Fruit fly (Drosophila melanogaster) whole organism, embryonic: ENCODE results near the gene CG9550.
A peak's percentile ranks its signal among the peaks of the same experiment; 100 is the strongest.

Experiments used
- ATbp ChIP-seq: fragments of 200-800 bp; sonication (Bioruptor generic); optimal IDR thresholded peaks from 2 replicates; lab custom pipeline; 2017; ENCODE audit warnings: missing biosample characterization, mild to moderate bottlenecking, missing genetic modification characterization, missing genetic modification reagents
- Adf1 ChIP-seq: fragments of 200-800 bp; sonication (Bioruptor generic); IDR thresholded peaks from 2 replicates; pipeline ENCODE4 v1.3.6; 2022; ENCODE audit warnings: missing biosample characterization, missing genetic modification characterization
- Bgb ChIP-seq: fragments of 200-800 bp; sonication (Bioruptor generic); IDR thresholded peaks from 2 replicates; pipeline ENCODE4 v1.3.6; 2022; ENCODE audit warnings: missing biosample characterization, missing genetic modification characterization; ENCODE audit not compliant: partially characterized antibody
- Blimp-1 ChIP-seq: fragments of 200-800 bp; sonication (Bioruptor generic); optimal IDR thresholded peaks from 3 replicates; lab custom pipeline; 2018; ENCODE audit warnings: missing biosample characterization, missing genetic modification characterization, mild to moderate bottlenecking, moderate library complexity, missing genetic modification reagents
- CG10267 ChIP-seq: fragments of 200-800 bp; sonication (Bioruptor generic); optimal IDR thresholded peaks from 2 replicates; lab custom pipeline; 2018; ENCODE audit warnings: missing biosample characterization, mild to moderate bottlenecking, missing genetic modification characterization, moderate library complexity
- CG13123 ChIP-seq: fragments of 200-800 bp; sonication (Bioruptor generic); optimal IDR thresholded peaks from 2 replicates; lab custom pipeline; 2016; ENCODE audit warnings: missing biosample characterization, missing genetic modification characterization
- CG15479 ChIP-seq: fragments of 200-800 bp; sonication (Bioruptor generic); optimal IDR thresholded peaks from 3 replicates; lab custom pipeline; 2019; ENCODE audit warnings: missing biosample characterization, mild to moderate bottlenecking, missing genetic modification characterization, moderate library complexity
- CG1603 ChIP-seq: fragments of 200-800 bp; sonication (Bioruptor generic); optimal IDR thresholded peaks from 2 replicates; lab custom pipeline; 2019; ENCODE audit warnings: missing biosample characterization, mild to moderate bottlenecking, missing genetic modification characterization, moderate library complexity
- CG16815 ChIP-seq: fragments of 200-800 bp; sonication (Bioruptor generic); optimal IDR thresholded peaks from 3 replicates; lab custom pipeline; 2017; ENCODE audit warnings: missing biosample characterization, mild to moderate bottlenecking, missing genetic modification characterization
- CG17912 ChIP-seq: fragments of 200-800 bp; sonication (Bioruptor generic); optimal IDR thresholded peaks from 2 replicates; lab custom pipeline; 2018; ENCODE audit warnings: missing biosample characterization, mild to moderate bottlenecking, missing genetic modification characterization
- CG18476 ChIP-seq: fragments of 200-800 bp; sonication (Bioruptor generic); optimal IDR thresholded peaks from 2 replicates; lab custom pipeline; 2016; ENCODE audit warnings: missing biosample characterization, mild to moderate bottlenecking, missing genetic modification characterization
- CG18599 ChIP-seq: fragments of 200-800 bp; sonication (Bioruptor generic); optimal IDR thresholded peaks from 3 replicates; lab custom pipeline; 2017; ENCODE audit warnings: missing biosample characterization, missing genetic modification characterization, mild to moderate bottlenecking, moderate library complexity, missing genetic modification reagents
- CG18764 ChIP-seq: fragments of 200-800 bp; sonication (Bioruptor generic); optimal IDR thresholded peaks from 3 replicates; lab custom pipeline; 2016; ENCODE audit warnings: missing biosample characterization, missing genetic modification characterization
- CG31224 ChIP-seq: fragments of 200-800 bp; sonication (Bioruptor generic); IDR thresholded peaks from 2 replicates; pipeline ENCODE4 v1.3.6; 2022; ENCODE audit warnings: missing biosample characterization, missing genetic modification characterization
- CG31365 ChIP-seq: fragments of 200-800 bp; sonication (Bioruptor generic); optimal IDR thresholded peaks from 2 replicates; lab custom pipeline; 2018; ENCODE audit warnings: missing biosample characterization, mild to moderate bottlenecking, missing genetic modification characterization
- CG42726 ChIP-seq: fragments of 200-800 bp; sonication (Bioruptor generic); IDR thresholded peaks from 2 replicates; pipeline ENCODE4 v1.3.6; 2022; ENCODE audit warnings: missing biosample characterization, missing genetic modification characterization; ENCODE audit not compliant: partially characterized antibody
- CG6175 ChIP-seq: fragments of 200-800 bp; sonication (Bioruptor generic); IDR thresholded peaks from 3 replicates; pipeline ENCODE4 v1.3.6; 2022; ENCODE audit warnings: missing biosample characterization, missing genetic modification characterization
- CG6683 ChIP-seq: fragments of 200-800 bp; sonication (Bioruptor generic); optimal IDR thresholded peaks from 2 replicates; lab custom pipeline; 2017; ENCODE audit warnings: missing biosample characterization, mild to moderate bottlenecking, missing genetic modification characterization, missing genetic modification reagents
- CG7963 ChIP-seq: fragments of 200-800 bp; sonication (Bioruptor generic); IDR thresholded peaks from 3 replicates; pipeline ENCODE4 v1.3.6; 2022; ENCODE audit warnings: missing biosample characterization, missing genetic modification characterization; ENCODE audit not compliant: partially characterized antibody
- CG8478 ChIP-seq: fragments of >200 bp; optimal IDR thresholded peaks from 2 replicates; lab custom pipeline; 2018
- CG9609 ChIP-seq: fragments of 200-800 bp; sonication (Bioruptor generic); optimal IDR thresholded peaks from 3 replicates; lab custom pipeline; 2016; ENCODE audit warnings: missing biosample characterization, missing genetic modification characterization
- Camta ChIP-seq: fragments of 200-800 bp; sonication (Bioruptor generic); optimal IDR thresholded peaks from 2 replicates; lab custom pipeline; 2016; ENCODE audit warnings: missing biosample characterization, missing genetic modification characterization
- ERR ChIP-seq: fragments of 200-800 bp; sonication (Bioruptor generic); optimal IDR thresholded peaks from 2 replicates; lab custom pipeline; 2016; ENCODE audit warnings: missing biosample characterization, missing genetic modification characterization
- Fer3 ChIP-seq: fragments of 200-800 bp; sonication (Bioruptor generic); optimal IDR thresholded peaks from 2 replicates; lab custom pipeline; 2018; ENCODE audit warnings: missing biosample characterization, mild to moderate bottlenecking, missing genetic modification characterization, moderate library complexity
- GATAe ChIP-seq: fragments of 200-800 bp; sonication (Bioruptor generic); conservative IDR thresholded peaks from 2 replicates; pipeline ENCODE4 v1.3.6; 2022; ENCODE audit warnings: missing biosample characterization, missing genetic modification characterization
- Gsc ChIP-seq: fragments of 200-800 bp; sonication (Bioruptor generic); IDR thresholded peaks from 2 replicates; pipeline ENCODE4 v1.3.6; 2022; ENCODE audit warnings: missing biosample characterization, missing genetic modification characterization
- H2.0 ChIP-seq: fragments of 200-800 bp; sonication (Bioruptor generic); IDR thresholded peaks from 2 replicates; pipeline ENCODE4 v1.3.6; 2022; ENCODE audit warnings: missing biosample characterization, missing genetic modification characterization
- Med ChIP-seq: fragments of 200-800 bp; sonication (Bioruptor generic); peaks from one replicate; lab custom pipeline; 2016; ENCODE audit warnings: missing biosample characterization, missing genetic modification characterization, mild to moderate bottlenecking, inconsistent platforms, moderate library complexity
- PHDP ChIP-seq: fragments of 200-800 bp; sonication (Bioruptor generic); optimal IDR thresholded peaks from 3 replicates; lab custom pipeline; 2018; ENCODE audit warnings: missing biosample characterization, mild to moderate bottlenecking, missing genetic modification characterization, moderate library complexity
- Pdp1 ChIP-seq, 2 experiments: fragments of 200-800 bp; sonication (Bioruptor generic); optimal IDR thresholded peaks; 3 replicates each; lab custom pipeline; 2016; ENCODE audit warnings: missing biosample characterization in 2 of 2, missing genetic modification characterization in 2 of 2, mild to moderate bottlenecking in 1 of 2, moderate library complexity in 1 of 2
- Spps ChIP-seq: fragments of 200-800 bp; sonication (Bioruptor generic); optimal IDR thresholded peaks from 2 replicates; lab custom pipeline; 2018; ENCODE audit warnings: missing biosample characterization, mild to moderate bottlenecking, missing genetic modification characterization
- al ChIP-seq: fragments of 200-800 bp; sonication (Bioruptor generic); IDR thresholded peaks from 2 replicates; pipeline ENCODE4 v1.3.6; 2022; ENCODE audit warnings: missing biosample characterization, missing genetic modification characterization
- amos ChIP-seq: fragments of 200-800 bp; sonication (Bioruptor generic); IDR thresholded peaks from 2 replicates; pipeline ENCODE4 v1.3.6; 2022; ENCODE audit warnings: missing biosample characterization, missing genetic modification characterization; ENCODE audit not compliant: partially characterized antibody
- bigmax ChIP-seq: fragments of 200-800 bp; sonication (Bioruptor generic); optimal IDR thresholded peaks from 2 replicates; lab custom pipeline; 2018; ENCODE audit warnings: missing biosample characterization, mild to moderate bottlenecking, missing genetic modification characterization
- cad ChIP-seq: fragments of >200 bp; optimal IDR thresholded peaks from 2 replicates; lab custom pipeline; 2017; ENCODE audit warnings: missing biosample characterization, missing genetic modification characterization
- chn ChIP-seq: fragments of 200-800 bp; sonication (Bioruptor generic); optimal IDR thresholded peaks from 2 replicates; lab custom pipeline; 2016; ENCODE audit warnings: missing biosample characterization, missing genetic modification characterization
- danr ChIP-seq: fragments of 200-800 bp; sonication (Bioruptor generic); IDR thresholded peaks from 2 replicates; pipeline ENCODE4 v1.3.6; 2022; ENCODE audit warnings: missing biosample characterization, missing genetic modification characterization
- dimm ChIP-seq: fragments of 200-800 bp; sonication (Bioruptor generic); IDR thresholded peaks from 2 replicates; pipeline ENCODE4 v1.3.6; 2022; ENCODE audit warnings: missing biosample characterization, missing genetic modification characterization
- fd3F ChIP-seq: fragments of 200-800 bp; sonication (Bioruptor generic); optimal IDR thresholded peaks from 2 replicates; lab custom pipeline; 2018; ENCODE audit warnings: missing biosample characterization, mild to moderate bottlenecking, missing genetic modification characterization, moderate library complexity
- gsb ChIP-seq: fragments of 200-800 bp; sonication (Bioruptor generic); IDR thresholded peaks from 2 replicates; pipeline ENCODE4 v1.3.6; 2022; ENCODE audit warnings: missing biosample characterization, missing genetic modification characterization
- inv ChIP-seq: fragments of 200-800 bp; sonication (Bioruptor generic); IDR thresholded peaks from 2 replicates; pipeline ENCODE4 v1.3.6; 2022; ENCODE audit warnings: missing biosample characterization, missing genetic modification characterization; ENCODE audit not compliant: partially characterized antibody
- kay ChIP-seq: fragments of 200-800 bp; sonication (Bioruptor generic); optimal IDR thresholded peaks from 2 replicates; lab custom pipeline; 2016; ENCODE audit warnings: missing biosample characterization, missing genetic modification characterization
- ken ChIP-seq: fragments of 200-800 bp; sonication (Bioruptor generic); IDR thresholded peaks from 3 replicates; pipeline ENCODE4 v1.3.6; 2022; ENCODE audit warnings: missing biosample characterization, missing genetic modification characterization
- nerfin-1 ChIP-seq: fragments of 200-800 bp; sonication (Bioruptor generic); optimal IDR thresholded peaks from 3 replicates; lab custom pipeline; 2019; ENCODE audit warnings: missing biosample characterization, mild to moderate bottlenecking, missing genetic modification characterization, moderate library complexity
- row ChIP-seq: fragments of 200-800 bp; sonication (Bioruptor generic); IDR thresholded peaks from 3 replicates; pipeline ENCODE4 v1.3.6; 2022; ENCODE audit warnings: missing biosample characterization, missing genetic modification characterization
- salm ChIP-seq: fragments of 200-800 bp; sonication (Bioruptor generic); optimal IDR thresholded peaks from 2 replicates; lab custom pipeline; 2018; ENCODE audit warnings: missing biosample characterization, mild to moderate bottlenecking, missing genetic modification characterization
- sd ChIP-seq: fragments of 200-800 bp; sonication (Bioruptor generic); optimal IDR thresholded peaks from 3 replicates; lab custom pipeline; 2018; ENCODE audit warnings: missing biosample characterization, mild to moderate bottlenecking, missing genetic modification characterization, moderate library complexity
- sim ChIP-seq: fragments of 200-800 bp; sonication (Bioruptor generic); IDR thresholded peaks from 2 replicates; pipeline ENCODE4 v1.3.6; 2022; ENCODE audit warnings: missing biosample characterization, missing genetic modification characterization
- tin ChIP-seq: fragments of 200-800 bp; sonication (Bioruptor generic); optimal IDR thresholded peaks from 3 replicates; lab custom pipeline; 2016; ENCODE audit warnings: missing biosample characterization, missing genetic modification characterization
- vvl ChIP-seq: fragments of 200-800 bp; sonication (Bioruptor generic); IDR thresholded peaks from 2 replicates; pipeline ENCODE4 v1.3.6; 2022; ENCODE audit warnings: missing biosample characterization, missing genetic modification characterization

Gene CG9550

DNA sequence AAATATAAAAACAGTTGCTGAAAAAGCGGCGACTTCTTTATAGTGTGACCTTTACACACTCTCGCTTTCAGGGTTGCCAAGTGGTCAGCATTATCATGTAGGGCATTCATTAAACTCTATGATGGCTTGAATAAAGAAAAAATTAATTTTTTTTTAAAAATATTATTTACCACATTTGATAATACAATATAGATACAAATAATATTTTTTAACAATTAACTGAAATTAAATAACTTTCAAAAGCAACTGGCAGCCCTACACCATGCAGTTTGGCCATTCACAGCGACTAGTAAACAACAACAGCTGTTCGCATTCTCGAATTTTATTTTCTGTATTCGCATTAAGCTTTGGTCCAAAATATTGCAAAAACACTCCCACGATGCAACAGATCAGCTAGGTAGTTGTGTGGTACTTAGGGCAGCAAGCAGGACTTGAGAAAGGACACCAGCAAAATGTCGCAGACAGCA is 6.0 kb upstream of the CG9550 start, which contains the start of the genes Phf5a and CG31638 (continued):
- TF ChIP-seq CG15479 (GFP tag; lab: Kevin White, UChicago) (no peak), Camta (peak; percentile 40), CG17912 (GFP tag; lab: Kevin White, UChicago) (no peak), tin (peak; percentile 91), CG6683 (GFP tag; lab: Kevin White, UChicago) (peak; percentile 84), CG7963 (GFP tag; lab: Robert Waterston, UW) (no peak), CG31224 (peak; percentile 92), H2.0 (GFP tag; lab: Robert Waterston, UW) (peak; percentile 53; the same call in 1 of the 2 replicates), CG16815 (GFP tag; lab: Kevin White, UChicago) (peak; percentile 73), Med (GFP tag; lab: Kevin White, UChicago) (peak; percentile 87), al (GFP tag; lab: Robert Waterston, UW) (peak; percentile 96), vvl (GFP tag; lab: Robert Waterston, UW) (peak; percentile 82), ATbp (GFP tag; lab: Kevin White, UChicago) (peak; percentile 92), Gsc (GFP tag; lab: Robert Waterston, UW) (peak; percentile 87), ken (GFP tag; lab: Robert Waterston, UW) (peak; percentile 76), CG13123 (GFP tag; lab: Kevin White, UChicago) (peak; percentile 79), ERR (GFP tag; lab: Kevin White, UChicago) (no peak), danr (GFP tag; lab: Robert Waterston, UW) (peak; percentile 94), CG6175 (GFP tag; lab: Robert Waterston, UW) (peak; percentile 94), sd (peak; percentile 72), kay (GFP tag; lab: Kevin White, UChicago) (peak; percentile 40), CG8478 (lab: Kevin White, UChicago) (no peak), CG9609 (GFP tag; lab: Kevin White, UChicago) (peak; percentile 73), CG1603 (tag; lab: Kevin White, UChicago) (peak; percentile 44), CG10267 (peak; percentile 93), sim (GFP tag; lab: Robert Waterston, UW) (no peak), Fer3 (tag; lab: Kevin White, UChicago) (peak; percentile 97), CG18476 (GFP tag; lab: Kevin White, UChicago) (peak; percentile 7), dimm (GFP tag; lab: Robert Waterston, UW) (0 out of 2 replicates have a peak, but pooled peaks have one; percentile 33), inv (GFP tag; lab: Robert Waterston, UW) (no peak), chn (GFP tag; lab: Kevin White, UChicago) (peak; percentile 91), nerfin-1 (tag; lab: Kevin White, UChicago) (peak; percentile 91), Spps (peak; percentile 95), Bgb (GFP tag; lab: Robert Waterston, UW) (no peak; the same call in 1 of the 2 replicates), PHDP (tag; lab: Kevin White, UChicago) (peak; percentile 97), CG42726 (GFP tag; lab: Robert Waterston, UW) (no peak), CG18764 (GFP tag; lab: Kevin White, UChicago) (peak; percentile 95), gsb (GFP tag; lab: Robert Waterston, UW) (peak; percentile 92), salm (tag; lab: Kevin White, UChicago) (peak; percentile 20), cad (GFP tag; lab: Kevin White, UChicago) (no peak), GATAe (peak; percentile 91), CG31365 (tag; lab: Kevin White, UChicago) (peak; percentile 35), row (peak; percentile 99), CG18599 (GFP tag; lab: Kevin White, UChicago) (peak; percentile 96), amos (GFP tag; lab: Robert Waterston, UW) (no peak), Adf1 (peak; percentile 66), bigmax (GFP tag; lab: Kevin White, UChicago) (peak; percentile 54), Blimp-1 (GFP tag; lab: Kevin White, UChicago) (peak; percentile 99), fd3F (peak; percentile 59), Pdp1 (GFP tag; optimal IDR thresholded peaks at IDR 0.05; lab: Kevin White, UChicago) (peak; percentile 14 to 87)
